Worm (Caenorhabditis elegans): ENCODE results near the gene cec-7.

ce11 chrIII:12848981-12849589, 28.3 kb downstream of the cec-7 start:
- TF ChIP-seq Y55F3AM.14 (GFP tag; optimal IDR thresholded peaks at IDR 0.05) (no peak), elt-3 (tag; optimal IDR thresholded peaks at IDR 0.05) (no peak), snpc-4 (tag; optimal IDR thresholded peaks at IDR 0.05) (no peak), ztf-11 (tag; optimal IDR thresholded peaks at IDR 0.05) (no peak)

Data from whole organism, L2 larva.